Worm (Caenorhabditis elegans): ENCODE results near the gene C28A5.6.
A peak's percentile ranks its signal among the peaks of the same experiment; 100 is the strongest.

Gene C28A5.6

DNA sequence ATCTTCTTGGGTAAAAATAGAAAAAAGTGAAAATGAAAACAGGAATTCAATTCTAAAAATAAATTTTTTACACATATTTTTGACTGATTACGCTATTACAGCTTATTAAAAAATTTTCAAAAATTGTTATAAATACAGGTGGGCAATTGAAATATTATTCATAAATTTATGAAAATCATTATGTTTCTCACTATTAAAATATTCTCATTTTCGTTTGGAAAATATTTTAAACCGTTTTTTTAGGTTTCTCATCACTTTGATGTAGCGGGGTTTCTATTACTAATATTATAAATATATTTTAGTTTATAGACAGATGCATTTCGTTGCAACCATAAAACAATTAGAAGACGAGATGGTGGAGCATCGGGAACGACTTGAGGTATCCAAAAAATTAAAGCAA lies 32.2 kb downstream of the C28A5.6 start, which contains the start of gene R07E5.5:
TSS of gene R07E5.5 (plus strand) at position 301 of the 400 bp plus-strand sequence.
- no peak for TF ChIP-seq tbx-8 (GFP tag; optimal IDR thresholded peaks at IDR 0.05)
- TF ChIP-seq nhr-2 (tag; optimal IDR thresholded peaks at IDR 0.05), result no peak
- TF ChIP-seq lin-32 (GFP tag; optimal IDR thresholded peaks at IDR 0.05), result no peak
- TF ChIP-seq flh-1 (GFP tag; optimal IDR thresholded peaks at IDR 0.05), result no peak
- TF ChIP-seq nhr-76 (tag; optimal IDR thresholded peaks at IDR 0.05), result no peak
- TF ChIP-seq sptf-1 (tag; optimal IDR thresholded peaks at IDR 0.05), result no peak
- TF ChIP-seq unc-39 (tag; optimal IDR thresholded peaks at IDR 0.05), result no peak
- no peak for TF ChIP-seq ztf-11 (tag; optimal IDR thresholded peaks at IDR 0.05)

DNA sequence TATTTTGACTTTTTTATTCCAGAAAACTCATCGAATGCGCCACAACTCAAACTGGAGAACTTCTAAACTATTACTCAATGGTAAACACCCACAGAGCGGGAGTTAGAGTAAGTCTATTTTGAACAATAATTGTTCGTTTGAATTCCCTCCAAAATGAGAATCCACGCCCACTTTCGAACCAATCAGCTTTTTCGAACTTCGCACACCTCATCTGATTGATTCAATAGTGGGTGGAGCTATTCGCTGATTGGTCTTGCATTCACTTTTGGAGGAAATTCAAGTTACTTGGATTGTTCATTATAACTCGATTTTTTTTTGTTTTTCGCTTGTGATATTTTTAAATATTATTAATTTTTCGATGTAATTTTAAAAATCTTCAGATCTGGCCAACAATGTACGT lies 33.4 kb downstream of the C28A5.6 start:
- TF ChIP-seq cnd-1 (tag; optimal IDR thresholded peaks at IDR 0.05) (no peak), snpc-4 (tag; optimal IDR thresholded peaks at IDR 0.05) (no peak), M03D4.4 (tag; optimal IDR thresholded peaks at IDR 0.05) (no peak)

DNA sequence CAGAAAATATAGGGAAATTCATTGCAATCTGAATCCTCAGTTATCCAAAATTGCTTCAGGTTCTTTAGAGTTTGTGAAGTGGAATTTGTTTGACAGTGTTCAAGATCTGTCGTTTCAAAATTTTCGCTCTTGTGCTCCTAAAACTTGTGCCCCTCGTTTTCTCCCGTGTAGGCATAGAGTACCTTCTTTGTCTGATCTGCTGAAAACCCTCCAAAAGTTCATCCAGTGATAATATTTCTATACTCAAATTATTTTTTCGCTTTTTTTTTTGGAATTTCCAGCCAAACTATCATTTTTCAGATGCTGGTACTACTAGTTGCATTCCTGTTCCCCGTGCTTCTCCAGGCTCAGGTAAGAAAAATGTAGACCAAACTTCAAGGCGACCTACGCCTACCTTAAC lies 34.8 kb downstream of the C28A5.6 start, which contains the start of gene R07E5.4:
TSS of gene R07E5.4 (plus strand) at position 301 of the 400 bp plus-strand sequence.
- no peak for TF ChIP-seq snpc-4 (tag; optimal IDR thresholded peaks at IDR 0.05)
- TF ChIP-seq mls-2 (tag; optimal IDR thresholded peaks at IDR 0.05), result no peak
- no peak for TF ChIP-seq nhr-237 (tag; optimal IDR thresholded peaks at IDR 0.05)
- TF ChIP-seq unc-62 (GFP tag; optimal IDR thresholded peaks at IDR 0.05), result no peak
- no peak for TF ChIP-seq bed-3 (GFP tag; optimal IDR thresholded peaks at IDR 0.05)
- TF ChIP-seq nhr-76 (tag; optimal IDR thresholded peaks at IDR 0.05), result no peak
- TF ChIP-seq unc-39 (tag; optimal IDR thresholded peaks at IDR 0.05), result no peak
- no peak for TF ChIP-seq elt-1 (tag; optimal IDR thresholded peaks at IDR 0.05; ENCODE audit: borderline replicate concordance, insufficient read depth)
- TF ChIP-seq blmp-1 (tag; optimal IDR thresholded peaks at IDR 0.05), result no peak
- TF ChIP-seq ztf-11 (tag; optimal IDR thresholded peaks at IDR 0.05), result no peak
- TF ChIP-seq mep-1 (tag; optimal IDR thresholded peaks at IDR 0.05), result no peak
- no peak for TF ChIP-seq ham-2 (GFP tag; optimal IDR thresholded peaks at IDR 0.05)
- no peak for TF ChIP-seq unc-120 (tag; optimal IDR thresholded peaks at IDR 0.05; ENCODE audit: poor library complexity, severe bottlenecking)
- TF ChIP-seq mab-5 (tag; optimal IDR thresholded peaks at IDR 0.05), result no peak
- TF ChIP-seq lin-13 (tag; optimal IDR thresholded peaks at IDR 0.05), result no peak
- no peak for TF ChIP-seq zip-8 (tag; optimal IDR thresholded peaks at IDR 0.05)
- no peak for TF ChIP-seq ceh-39 (tag; optimal IDR thresholded peaks at IDR 0.05)
- TF ChIP-seq nhr-2 (tag; optimal IDR thresholded peaks at IDR 0.05), result no peak
- TF ChIP-seq flh-1 (GFP tag; optimal IDR thresholded peaks at IDR 0.05), result no peak
- no peak for TF ChIP-seq nhr-28 (tag; optimal IDR thresholded peaks at IDR 0.05)

- TF ChIP-seq elt-1 (tag; optimal IDR thresholded peaks at IDR 0.05; ENCODE audit: borderline replicate concordance, insufficient read depth) (peak; percentile 63), lin-13 (tag; optimal IDR thresholded peaks at IDR 0.05) (no peak)
Measured at ce11 chrIII:4391938-4392337, 37.4 kb downstream of the C28A5.6 start.

DNA sequence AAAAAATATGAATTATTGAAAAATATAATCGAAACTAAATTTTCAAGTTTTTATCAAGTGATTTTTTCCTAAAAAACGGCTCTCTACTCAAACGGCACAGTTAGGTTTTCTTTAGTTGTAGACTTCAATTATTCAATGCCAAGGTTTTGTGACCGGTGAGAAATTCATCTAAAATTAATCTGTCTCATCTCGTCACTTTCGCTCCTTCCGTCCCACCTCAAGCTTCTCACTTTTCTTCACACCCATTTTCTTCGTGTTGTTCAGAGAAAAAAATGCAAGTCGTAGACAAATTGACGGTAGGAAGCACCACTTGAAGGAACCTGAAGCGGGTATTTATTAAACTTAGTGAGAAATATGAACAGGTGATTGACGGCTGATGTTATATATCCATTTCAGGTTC lies 38.0 kb downstream of the C28A5.6 start:
- no peak for TF ChIP-seq bed-3 (GFP tag; optimal IDR thresholded peaks at IDR 0.05)

DNA sequence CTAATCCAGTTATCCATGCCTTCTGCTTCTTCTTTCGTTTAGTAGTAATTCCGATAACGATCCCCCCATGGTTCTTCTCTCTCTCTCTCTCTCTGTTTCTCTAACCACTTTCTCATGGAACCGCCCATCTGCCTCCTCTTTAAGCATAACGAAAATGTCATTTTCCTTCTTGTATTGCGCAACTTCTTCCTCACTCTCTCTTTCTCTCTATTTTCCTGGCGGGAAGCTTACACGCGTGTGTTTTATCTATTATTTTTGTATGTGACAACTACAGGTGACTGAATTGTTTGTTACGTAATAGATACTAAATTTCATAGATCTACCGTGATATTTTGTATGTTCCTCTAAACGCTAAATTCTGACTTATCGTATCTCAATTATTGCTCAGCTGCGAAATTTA lies 38.9 kb downstream of the C28A5.6 start:
- TF ChIP-seq drap-1 (GFP tag; optimal IDR thresholded peaks at IDR 0.05), result no peak
- no peak for TF ChIP-seq nhr-12 (tag; optimal IDR thresholded peaks at IDR 0.05)
- TF ChIP-seq nhr-237 (tag; optimal IDR thresholded peaks at IDR 0.05), result no peak
- TF ChIP-seq zip-8 (tag; optimal IDR thresholded peaks at IDR 0.05), result peak; percentile 95

ce11 chrIII:4384487-4384886 lies 44.8 kb downstream of the C28A5.6 start, which contains the start of gene pals-28:
Gene pals-28, plus strand, starts transcription at chrIII:4384787.
- TF ChIP-seq pha-4 (tag; optimal IDR thresholded peaks at IDR 0.05) (no peak), mep-1 (tag; optimal IDR thresholded peaks at IDR 0.05) (no peak), lin-13 (tag; optimal IDR thresholded peaks at IDR 0.05) (no peak), ceh-43 (GFP tag; optimal IDR thresholded peaks at IDR 0.05) (no peak), nhr-28 (tag; optimal IDR thresholded peaks at IDR 0.05) (no peak), hlh-1 (tag; optimal IDR thresholded peaks at IDR 0.05) (no peak), blmp-1 (tag; optimal IDR thresholded peaks at IDR 0.05) (no peak), mab-5 (tag; optimal IDR thresholded peaks at IDR 0.05) (no peak), nhr-237 (tag; optimal IDR thresholded peaks at IDR 0.05) (no peak), tbx-8 (GFP tag; optimal IDR thresholded peaks at IDR 0.05) (no peak)

Data from whole organism, mixed stage, embryonic.